Worm (Caenorhabditis elegans) whole organism, late embryonic: ENCODE results near the gene tag-234.

Experiments used
- ama-1 ChIP-seq: fragments of 150-350 bp; optimal IDR thresholded peaks from 2 replicates; lab custom pipeline; 2014
- ceh-18 ChIP-seq: sonication (generic microtip); optimal IDR thresholded peaks from 2 replicates; lab custom pipeline; 2016; ENCODE audit warnings: missing genetic modification characterization, missing compliant biosample characterization
- che-1 ChIP-seq: sonication (generic microtip); optimal IDR thresholded peaks from 2 replicates; lab custom pipeline; 2016; ENCODE audit warnings: mild to moderate bottlenecking, missing genetic modification characterization, missing compliant biosample characterization
- fax-1 ChIP-seq: sonication (generic microtip); optimal IDR thresholded peaks from 2 replicates; lab custom pipeline; 2016; ENCODE audit warnings: missing genotype, missing genetic modification characterization, missing compliant biosample characterization
- fkh-10 ChIP-seq: fragments of 150-350 bp; optimal IDR thresholded peaks from 2 replicates; lab custom pipeline; 2014; ENCODE audit warnings: missing biosample characterization, missing genetic modification reagents, missing genetic modification characterization
- hlh-30 ChIP-seq: sonication (generic microtip); optimal IDR thresholded peaks from 2 replicates; lab custom pipeline; 2017; ENCODE audit warnings: antibody characterized with exemption, missing genetic modification characterization, missing compliant biosample characterization; ENCODE audit not compliant: insufficient read depth
- pax-1 ChIP-seq: fragments of 150-350 bp; optimal IDR thresholded peaks from 2 replicates; lab custom pipeline; 2014; ENCODE audit warnings: missing biosample characterization, missing genetic modification characterization
- pha-4 ChIP-seq: fragments of 150-350 bp; optimal IDR thresholded peaks from 2 replicates; lab custom pipeline; 2018; ENCODE audit warnings: missing biosample characterization, missing genetic modification reagents, missing genetic modification characterization
- ttx-3 ChIP-seq: sonication (generic microtip); optimal IDR thresholded peaks from 2 replicates; lab custom pipeline; 2016; ENCODE audit warnings: missing genetic modification reagents, missing genetic modification characterization, missing compliant biosample characterization

DNA sequence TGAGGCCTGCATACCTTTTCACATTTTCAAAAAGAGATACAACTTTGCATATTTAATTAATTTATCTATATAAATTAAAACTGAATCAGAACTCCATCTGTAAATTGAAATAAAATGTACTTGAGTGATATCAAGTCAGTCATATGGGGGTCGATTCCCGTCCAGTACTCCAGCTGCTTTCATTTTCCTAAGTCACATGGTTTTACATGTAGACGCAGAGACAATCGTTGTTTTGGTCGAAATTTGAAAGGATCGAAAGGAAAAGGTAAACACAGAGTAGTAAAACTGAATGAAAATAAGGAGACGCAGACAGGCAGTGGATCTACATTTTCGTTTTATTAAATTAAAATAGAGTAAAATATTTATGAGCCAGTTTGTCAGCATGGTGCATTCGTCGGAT, 10.1 kb downstream of the tag-234 start:
- TF ChIP-seq fax-1 (tag; lab: Kevin White, UChicago) (no peak), pax-1 (tag; lab: Kevin White, UChicago) (no peak), ttx-3 (tag; lab: Kevin White, UChicago) (no peak), pha-4 (tag; lab: Kevin White, UChicago) (no peak), ama-1 (no peak), hlh-30 (tag; lab: Kevin White, UChicago) (peak; percentile 77), ceh-18 (tag; lab: Kevin White, UChicago) (no peak), che-1 (tag; lab: Kevin White, UChicago) (no peak), fkh-10 (GFP tag; lab: Kevin White, UChicago) (no peak)
